Worm (Caenorhabditis elegans) whole organism, mixed stage, embryonic: ENCODE data around the gene F49C12.5.

ENCODE experiments used
- ceh-39 ChIP-seq: fragments of 150-350 bp; optimal IDR thresholded peaks from 2 replicates; lab custom pipeline; 2014; ENCODE audit warnings: missing biosample characterization, missing genetic modification characterization
- ces-1 ChIP-seq: fragments of 150-350 bp; optimal IDR thresholded peaks from 2 replicates; lab custom pipeline; 2014; ENCODE audit warnings: missing biosample characterization, missing genetic modification reagents, missing genetic modification characterization
- elt-3 ChIP-seq: fragments of 150-350 bp; optimal IDR thresholded peaks from 2 replicates; lab custom pipeline; 2014; ENCODE audit warnings: missing biosample characterization, missing genetic modification characterization
- ham-2 ChIP-seq: fragments of 200-800 bp; sonication (Bioruptor generic); optimal IDR thresholded peaks from 2 replicates; lab custom pipeline; 2018; ENCODE audit warnings: mild to moderate bottlenecking, missing genetic modification characterization, missing compliant biosample characterization
- lin-13 ChIP-seq: fragments of 150-350 bp; optimal IDR thresholded peaks from 2 replicates; lab custom pipeline; 2014; ENCODE audit warnings: missing biosample characterization, missing genetic modification characterization
- mep-1 ChIP-seq: fragments of 150-350 bp; optimal IDR thresholded peaks from 2 replicates; lab custom pipeline; 2017; ENCODE audit warnings: missing biosample characterization, missing genetic modification reagents, missing genetic modification characterization, inconsistent platforms
- mls-2 ChIP-seq: sonication (generic microtip); optimal IDR thresholded peaks from 2 replicates; lab custom pipeline; 2016; ENCODE audit warnings: mild to moderate bottlenecking, missing genetic modification characterization, moderate library complexity, missing compliant biosample characterization
- nhr-12 ChIP-seq: fragments of 150-350 bp; optimal IDR thresholded peaks from 2 replicates; lab custom pipeline; 2014; ENCODE audit warnings: missing biosample characterization, missing genetic modification characterization
- unc-39 ChIP-seq: fragments of 150-350 bp; optimal IDR thresholded peaks from 2 replicates; lab custom pipeline; 2014; ENCODE audit warnings: missing biosample characterization, missing genetic modification characterization

DNA sequence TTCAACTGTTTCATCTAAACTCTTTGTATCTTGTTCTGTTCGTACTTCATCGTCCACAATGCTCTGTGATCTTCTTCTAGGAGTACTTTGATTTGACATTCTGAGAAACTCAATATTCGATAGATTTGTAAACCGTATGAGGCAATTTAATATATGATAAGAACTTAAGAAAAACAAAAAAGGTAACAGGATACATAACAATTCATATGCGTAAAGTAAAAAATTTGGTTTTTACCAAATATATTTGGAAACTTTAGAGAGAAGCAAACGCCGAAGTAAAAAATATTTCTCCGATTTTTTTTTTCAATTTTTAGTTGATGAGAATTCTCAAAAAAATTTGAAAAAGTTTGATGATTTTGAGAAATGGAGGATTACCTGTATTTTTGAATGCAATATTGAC is 38.3 kb upstream of the F49C12.5 start, which contains the start of gene Y11D7A.19:
- TF ChIP-seq nhr-12: no peak
- no peak for TF ChIP-seq lin-13 (tag; lab: Kevin White, UChicago)
- TF ChIP-seq ceh-39 (tag; lab: Kevin White, UChicago): no peak
- TF ChIP-seq mep-1: no peak
- no peak for TF ChIP-seq ham-2
- no peak for TF ChIP-seq elt-3 (tag; lab: Kevin White, UChicago)
- no peak for TF ChIP-seq ces-1 (GFP tag; lab: Kevin White, UChicago)
- TF ChIP-seq mls-2: no peak
- no peak for TF ChIP-seq unc-39 (tag; lab: Kevin White, UChicago)
